Fruit fly (Drosophila melanogaster) whole organism, embryonic: ENCODE measurements around the gene mnd.

ENCODE experiments used
- Atf6 ChIP-seq: fragments of 200-800 bp; sonication (Bioruptor generic); IDR thresholded peaks from 2 replicates; pipeline ENCODE4 v1.3.6; 2022; ENCODE audit warnings: missing biosample characterization, missing genetic modification characterization
- BtbVII ChIP-seq: fragments of 200-800 bp; sonication (Bioruptor generic); optimal IDR thresholded peaks from 3 replicates; lab custom pipeline; 2017; ENCODE audit warnings: missing biosample characterization, mild to moderate bottlenecking, missing genetic modification characterization
- CG10431 ChIP-seq: fragments of 200-800 bp; sonication (Bioruptor generic); optimal IDR thresholded peaks from 3 replicates; lab custom pipeline; 2018; ENCODE audit warnings: missing biosample characterization, mild to moderate bottlenecking, missing genetic modification characterization
- CG13123 ChIP-seq: fragments of 200-800 bp; sonication (Bioruptor generic); optimal IDR thresholded peaks from 2 replicates; lab custom pipeline; 2016; ENCODE audit warnings: missing biosample characterization, missing genetic modification characterization
- CG13296 ChIP-seq: fragments of 200-800 bp; sonication (Bioruptor generic); optimal IDR thresholded peaks from 3 replicates; lab custom pipeline; 2018; ENCODE audit warnings: missing biosample characterization, mild to moderate bottlenecking, missing genetic modification characterization
- CG31441 ChIP-seq: fragments of 200-800 bp; sonication (Bioruptor generic); IDR thresholded peaks from 2 replicates; pipeline ENCODE4 v1.3.6; 2022; ENCODE audit warnings: missing biosample characterization, missing genetic modification characterization
- CG33213 ChIP-seq: fragments of 200-800 bp; sonication (Bioruptor generic); optimal IDR thresholded peaks from 3 replicates; lab custom pipeline; 2016; ENCODE audit warnings: missing biosample characterization, missing genetic modification characterization
- CG34422 ChIP-seq: fragments of 200-800 bp; sonication (Bioruptor generic); IDR thresholded peaks from 3 replicates; pipeline ENCODE4 v1.3.6; 2022; ENCODE audit warnings: missing biosample characterization, missing genetic modification characterization
- CG4617 ChIP-seq: fragments of 200-800 bp; sonication (Bioruptor generic); optimal IDR thresholded peaks from 3 replicates; lab custom pipeline; 2016; ENCODE audit warnings: missing biosample characterization, missing genetic modification characterization, borderline replicate concordance
- CG4820 ChIP-seq: fragments of 200-800 bp; sonication (Bioruptor generic); optimal IDR thresholded peaks from 3 replicates; lab custom pipeline; 2016; ENCODE audit warnings: missing biosample characterization, missing genetic modification characterization
- CG6689 ChIP-seq: fragments of 200-800 bp; sonication (Bioruptor generic); IDR thresholded peaks from 2 replicates; pipeline ENCODE4 v1.3.6; 2022; ENCODE audit warnings: missing biosample characterization, missing genetic modification characterization
- CG7963 ChIP-seq: fragments of 200-800 bp; sonication (Bioruptor generic); IDR thresholded peaks from 3 replicates; pipeline ENCODE4 v1.3.6; 2022; ENCODE audit warnings: missing biosample characterization, missing genetic modification characterization; ENCODE audit not compliant: partially characterized antibody
- CG8388 ChIP-seq: fragments of 200-800 bp; sonication (Bioruptor generic); optimal IDR thresholded peaks from 2 replicates; lab custom pipeline; 2019; ENCODE audit warnings: missing biosample characterization, mild to moderate bottlenecking, missing genetic modification characterization, moderate library complexity
- ERR ChIP-seq: fragments of 200-800 bp; sonication (Bioruptor generic); optimal IDR thresholded peaks from 2 replicates; lab custom pipeline; 2016; ENCODE audit warnings: missing biosample characterization, missing genetic modification characterization
- HHEX ChIP-seq: fragments of 200-800 bp; sonication (Bioruptor generic); optimal IDR thresholded peaks from 3 replicates; lab custom pipeline; 2017; ENCODE audit warnings: missing biosample characterization, mild to moderate bottlenecking, missing genetic modification characterization, missing genetic modification reagents
- Hr51 ChIP-seq, 2 experiments: fragments of 200-800 bp; sonication (Bioruptor generic); optimal IDR thresholded peaks; 2 replicates in 1 of 2; 3 replicates in 1 of 2; lab custom pipeline; 2016 to 2018; ENCODE audit warnings: missing biosample characterization in 2 of 2, missing genetic modification characterization in 2 of 2, mild to moderate bottlenecking in 1 of 2, moderate library complexity in 1 of 2
- Jarid2 ChIP-seq: fragments of 200-800 bp; sonication (Bioruptor generic); optimal IDR thresholded peaks from 3 replicates; lab custom pipeline; 2017; ENCODE audit warnings: mild to moderate bottlenecking, missing biosample characterization, missing genetic modification reagents, missing genetic modification characterization
- Kr ChIP-seq: fragments of 200-800 bp; sonication (Bioruptor generic); optimal IDR thresholded peaks from 2 replicates; lab custom pipeline; 2017; ENCODE audit warnings: missing biosample characterization, mild to moderate bottlenecking, missing genetic modification characterization
- Med ChIP-seq: fragments of 200-800 bp; sonication (Bioruptor generic); peaks from one replicate; lab custom pipeline; 2016; ENCODE audit warnings: missing biosample characterization, missing genetic modification characterization, mild to moderate bottlenecking, inconsistent platforms, moderate library complexity
- Meics ChIP-seq: fragments of 200-800 bp; sonication (Bioruptor generic); optimal IDR thresholded peaks from 2 replicates; lab custom pipeline; 2017; ENCODE audit warnings: missing biosample characterization, mild to moderate bottlenecking, missing genetic modification characterization
- NK7.1 ChIP-seq: fragments of 200-800 bp; sonication (Bioruptor generic); optimal IDR thresholded peaks from 3 replicates; lab custom pipeline; 2016; ENCODE audit warnings: missing biosample characterization, missing genetic modification characterization
- Trl ChIP-seq, 3 experiments: fragments of >200 bp in 2 of 3; fragments of 200-800 bp in 1 of 3; sonication (Bioruptor generic) in 1 of 3; optimal IDR thresholded peaks; 2 replicates in 1 of 3; 3 replicates in 2 of 3; lab custom pipeline; 2016 to 2017; ENCODE audit warnings: missing biosample characterization in 1 of 3, missing genetic modification characterization in 1 of 3
- bsh ChIP-seq, 2 experiments: fragments of 200-800 bp; sonication (Bioruptor generic); optimal IDR thresholded peaks; 2 replicates each; lab custom pipeline; 2017 to 2018; ENCODE audit warnings: mild to moderate bottlenecking in 2 of 2, missing biosample characterization in 2 of 2, missing genetic modification characterization in 2 of 2, moderate library complexity in 1 of 2
- cad ChIP-seq: fragments of >200 bp; optimal IDR thresholded peaks from 2 replicates; lab custom pipeline; 2017; ENCODE audit warnings: missing biosample characterization, missing genetic modification characterization
- chinmo ChIP-seq: fragments of 200-800 bp; sonication (Bioruptor generic); IDR thresholded peaks from 4 replicates; pipeline ENCODE4 v1.3.6; 2022; ENCODE audit warnings: missing biosample characterization, missing genetic modification characterization; ENCODE audit not compliant: partially characterized antibody
- crol ChIP-seq: fragments of 200-800 bp; sonication (Bioruptor generic); IDR thresholded peaks from 2 replicates; pipeline ENCODE4 v1.3.6; 2022; ENCODE audit warnings: missing biosample characterization, missing genetic modification characterization
- cwo ChIP-seq: fragments of 200-800 bp; sonication (Bioruptor generic); optimal IDR thresholded peaks from 3 replicates; lab custom pipeline; 2017; ENCODE audit warnings: missing biosample characterization, missing genetic modification characterization, mild to moderate bottlenecking, moderate library complexity, missing genetic modification reagents
- dan ChIP-seq: fragments of 200-800 bp; sonication (Bioruptor generic); IDR thresholded peaks from 2 replicates; pipeline ENCODE4 v1.3.6; 2022; ENCODE audit warnings: missing biosample characterization, missing genetic modification characterization
- danr ChIP-seq: fragments of 200-800 bp; sonication (Bioruptor generic); IDR thresholded peaks from 2 replicates; pipeline ENCODE4 v1.3.6; 2022; ENCODE audit warnings: missing biosample characterization, missing genetic modification characterization
- dimm ChIP-seq: fragments of 200-800 bp; sonication (Bioruptor generic); IDR thresholded peaks from 2 replicates; pipeline ENCODE4 v1.3.6; 2022; ENCODE audit warnings: missing biosample characterization, missing genetic modification characterization
- dm ChIP-seq: fragments of 200-800 bp; sonication (Bioruptor generic); optimal IDR thresholded peaks from 3 replicates; lab custom pipeline; 2016; ENCODE audit warnings: missing biosample characterization, missing genetic modification characterization
- dmrt99B ChIP-seq: fragments of 200-800 bp; sonication (Bioruptor generic); optimal IDR thresholded peaks from 2 replicates; lab custom pipeline; 2018; ENCODE audit warnings: missing biosample characterization, mild to moderate bottlenecking, missing genetic modification characterization, moderate library complexity
- eve ChIP-seq, 2 experiments: fragments of >200 bp; optimal IDR thresholded peaks; 2 replicates each; lab custom pipeline; 2017; ENCODE audit warnings: missing biosample characterization in 2 of 2, missing genetic modification characterization in 2 of 2
- fd102C ChIP-seq: fragments of 200-800 bp; sonication (Bioruptor generic); optimal IDR thresholded peaks from 2 replicates; lab custom pipeline; 2018; ENCODE audit warnings: missing biosample characterization, mild to moderate bottlenecking, missing genetic modification characterization, moderate library complexity
- fru ChIP-seq: fragments of >200 bp; optimal IDR thresholded peaks from 2 replicates; lab custom pipeline; 2017
- h ChIP-seq: fragments of >200 bp; optimal IDR thresholded peaks from 2 replicates; lab custom pipeline; 2017
- ham ChIP-seq: fragments of 200-800 bp; sonication (Bioruptor generic); IDR thresholded peaks from 2 replicates; pipeline ENCODE4 v1.3.6; 2022; ENCODE audit warnings: missing biosample characterization, missing genetic modification characterization
- hkb ChIP-seq, 2 experiments: fragments of 200-800 bp in 1 of 2; fragments of >200 bp in 1 of 2; sonication (Bioruptor generic) in 1 of 2; IDR thresholded peaks in 1 of 2; optimal IDR thresholded peaks in 1 of 2; 2 replicates each; pipeline versions ENCODE4 v1.3.6 to Lab custom; 2017 to 2022; ENCODE audit warnings: missing biosample characterization in 1 of 2, missing genetic modification characterization in 1 of 2
- lbe ChIP-seq: fragments of 200-800 bp; sonication (Bioruptor generic); optimal IDR thresholded peaks from 2 replicates; lab custom pipeline; 2016; ENCODE audit warnings: missing biosample characterization, mild to moderate bottlenecking, missing genetic modification characterization
- sqz ChIP-seq: fragments of 200-800 bp; sonication (Bioruptor generic); optimal IDR thresholded peaks from 3 replicates; lab custom pipeline; 2018; ENCODE audit warnings: missing biosample characterization, mild to moderate bottlenecking, missing genetic modification characterization
- unpg ChIP-seq: fragments of 200-800 bp; sonication (Bioruptor generic); optimal IDR thresholded peaks from 3 replicates; lab custom pipeline; 2018; ENCODE audit warnings: missing biosample characterization, mild to moderate bottlenecking, missing genetic modification characterization, moderate library complexity
- vnd ChIP-seq: fragments of 200-800 bp; sonication (Bioruptor generic); IDR thresholded peaks from 3 replicates; pipeline ENCODE4 v1.3.6; 2022; ENCODE audit warnings: missing biosample characterization, missing genetic modification characterization; ENCODE audit not compliant: partially characterized antibody
- zfh1 ChIP-seq: fragments of 200-800 bp; sonication (Bioruptor generic); IDR thresholded peaks from 3 replicates; pipeline ENCODE4 v1.3.6; 2022; ENCODE audit warnings: missing biosample characterization, missing genetic modification characterization

mnd gene

DNA sequence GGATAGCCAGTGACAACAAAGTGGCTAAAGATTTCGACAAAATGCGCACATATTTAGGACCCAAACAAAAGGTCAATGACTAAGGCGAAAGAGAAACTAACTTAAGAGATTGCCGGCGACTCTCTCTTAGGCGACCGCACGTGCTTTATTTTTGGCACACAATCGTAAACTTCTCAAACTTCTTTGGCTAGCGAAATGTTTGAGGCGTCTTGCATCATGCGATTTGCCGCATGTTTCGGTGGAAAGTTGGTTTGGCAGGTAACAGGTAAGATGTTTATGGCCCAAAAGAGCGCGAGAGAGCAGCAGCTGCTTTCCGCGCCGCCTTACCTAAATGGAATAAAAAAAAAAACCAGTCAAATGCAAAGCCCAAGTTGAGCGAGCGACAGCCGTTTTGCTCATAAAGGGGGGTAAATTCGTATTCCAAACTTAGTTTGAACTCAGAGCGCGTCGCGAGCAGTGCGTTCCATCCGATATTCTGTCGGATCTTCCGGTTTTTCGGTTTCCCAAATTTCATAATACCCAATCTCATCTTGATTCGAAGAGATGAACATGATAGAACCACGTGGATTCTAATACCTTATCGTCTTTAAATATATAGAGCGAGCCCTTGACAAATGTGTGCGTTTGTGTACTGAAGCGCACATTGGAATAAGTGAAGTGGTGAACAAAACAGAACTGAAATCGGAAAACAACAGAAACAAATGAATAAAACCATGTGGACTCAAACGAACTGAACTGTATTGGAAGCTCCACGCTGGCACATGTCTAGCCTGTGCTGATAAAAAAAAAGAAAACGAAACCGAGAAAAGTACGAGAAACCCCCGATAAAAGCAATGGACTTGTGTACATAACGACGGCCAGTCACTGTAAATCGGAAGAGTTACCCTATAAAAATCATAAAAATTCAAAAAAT lies 2.3 kb downstream of the mnd start (continued):
- TF ChIP-seq HHEX (GFP tag; lab: Kevin White, UChicago), result no peak
- peak; percentile 34 for TF ChIP-seq sqz (GFP tag; lab: Kevin White, UChicago)
- no peak for TF ChIP-seq CG33213 (GFP tag; lab: Kevin White, UChicago)
- TF ChIP-seq CG10431 (GFP tag; lab: Kevin White, UChicago), result no peak
- no peak for TF ChIP-seq CG4820 (GFP tag; lab: Kevin White, UChicago)
- no peak for TF ChIP-seq NK7.1 (GFP tag; lab: Kevin White, UChicago)
- no peak for TF ChIP-seq Kr
- TF ChIP-seq Atf6 (GFP tag; lab: Robert Waterston, UW), result no peak
- TF ChIP-seq dan (GFP tag; lab: Robert Waterston, UW), result no peak
- TF ChIP-seq CG8388 (GFP tag; lab: Kevin White, UChicago), result peak; percentile 18
- TF ChIP-seq h, result no peak
- peak in 1 of 2 experiments; percentile 12 for TF ChIP-seq bsh (GFP tag; optimal IDR thresholded peaks at IDR 0.05; lab: Kevin White, UChicago)
- TF ChIP-seq BtbVII (GFP tag; lab: Kevin White, UChicago), result peak; percentile 23
- TF ChIP-seq zfh1 (GFP tag; lab: Robert Waterston, UW), result no peak
- no peak for TF ChIP-seq CG7963 (GFP tag; lab: Robert Waterston, UW)
- TF ChIP-seq danr (GFP tag; lab: Robert Waterston, UW), result no peak
- no peak for TF ChIP-seq CG31441 (GFP tag; lab: Robert Waterston, UW)
- no peak for TF ChIP-seq CG13123 (GFP tag; lab: Kevin White, UChicago)
- TF ChIP-seq ham, result no peak
- no peak for TF ChIP-seq Hr51 (GFP tag; optimal IDR thresholded peaks at IDR 0.05; lab: Kevin White, UChicago)
- TF ChIP-seq dmrt99B (tag; lab: Kevin White, UChicago), result no peak
- peak; percentile 83 for TF ChIP-seq Jarid2 (GFP tag; lab: Kevin White, UChicago)
- TF ChIP-seq cad, result peak; percentile 65
- TF ChIP-seq fd102C (GFP tag; lab: Kevin White, UChicago), result no peak
- no peak for TF ChIP-seq CG4617 (GFP tag; lab: Kevin White, UChicago)
- no peak for TF ChIP-seq hkb (optimal IDR thresholded peaks at IDR 0.05; lab: Kevin White, UChicago)
- TF ChIP-seq hkb (GFP tag; IDR thresholded peaks at IDR 0.05; lab: Robert Waterston, UW), result no peak
- TF ChIP-seq chinmo, result 0 out of 4 replicates have a peak, but pooled peaks have one; percentile 69
- no peak for TF ChIP-seq vnd (GFP tag; lab: Robert Waterston, UW)
- peak; percentile 62 for TF ChIP-seq dm (GFP tag; lab: Kevin White, UChicago)
- peak; percentile 86 for TF ChIP-seq cwo (GFP tag; lab: Kevin White, UChicago)
- no peak for TF ChIP-seq unpg
- peak; percentile 25 for TF ChIP-seq lbe (GFP tag; lab: Kevin White, UChicago)
- no peak for TF ChIP-seq Meics (GFP tag; lab: Kevin White, UChicago)
- peak in 1 of 2 experiments; percentile 67 for TF ChIP-seq eve (GFP tag; optimal IDR thresholded peaks at IDR 0.05; lab: Kevin White, UChicago)
- TF ChIP-seq ERR (GFP tag; lab: Kevin White, UChicago), result no peak
- TF ChIP-seq dimm, result no peak
- TF ChIP-seq fru (lab: Kevin White, UChicago), result no peak
- no peak for TF ChIP-seq CG13296 (GFP tag; lab: Kevin White, UChicago)
- TF ChIP-seq CG34422 (GFP tag; lab: Robert Waterston, UW), result peak; percentile 44; the same call in 1 of the 3 replicates
- TF ChIP-seq crol (GFP tag; lab: Robert Waterston, UW), result no peak
- no peak for TF ChIP-seq CG6689
- TF ChIP-seq Med, result peak; percentile 31
- peak; percentile 73 to 84 for TF ChIP-seq Trl (optimal IDR thresholded peaks at IDR 0.05; lab: Kevin White, UChicago)
- no peak for TF ChIP-seq Trl (GFP tag; optimal IDR thresholded peaks at IDR 0.05; lab: Kevin White, UChicago)
